Fruit fly (Drosophila melanogaster): ENCODE results near the gene Dph3.

DNA sequence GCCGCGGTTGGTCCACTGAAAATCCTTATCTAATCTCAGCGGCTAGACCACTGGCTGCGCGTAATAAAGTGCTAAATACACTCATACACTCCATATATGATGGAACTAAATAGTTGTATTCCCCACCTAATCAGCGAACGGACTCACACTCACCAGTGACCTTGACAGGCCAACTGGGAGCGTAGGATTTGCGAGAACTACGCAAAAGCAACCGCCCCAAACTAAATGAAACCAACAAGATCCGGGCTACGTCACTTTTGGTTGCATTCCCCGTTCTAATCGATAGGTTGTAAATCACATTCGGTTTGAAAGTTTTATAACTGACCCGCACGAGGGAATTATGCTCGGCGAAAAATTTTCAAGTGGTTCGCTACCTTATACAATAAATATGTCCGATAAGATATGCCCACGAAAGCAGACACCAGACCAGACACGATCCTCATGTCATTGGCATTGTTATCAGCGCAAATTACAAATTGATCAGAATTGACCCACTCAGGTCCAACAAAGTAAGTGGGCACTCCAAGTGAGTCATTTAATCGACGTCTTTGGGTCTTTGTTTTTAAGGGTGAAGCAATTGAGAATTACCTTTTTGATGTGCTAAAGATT is 32.4 kb upstream of the Dph3 start:
- TF ChIP-seq CG8478 (optimal IDR thresholded peaks at IDR 0.05) (no peak), CTCF (optimal IDR thresholded peaks at IDR 0.05) (no peak)
